Worm (Caenorhabditis elegans) whole organism, mixed stage, embryonic: ENCODE data around the gene gmn-1.
A peak's percentile ranks its signal among the peaks of the same experiment; 100 is the strongest.

Experiments
- M03D4.4 ChIP-seq: sonication (generic microtip); optimal IDR thresholded peaks from 2 replicates; lab custom pipeline; 2017; ENCODE audit warnings: mild to moderate bottlenecking, missing genetic modification characterization, missing compliant biosample characterization
- bed-3 ChIP-seq: fragments of 200-800 bp; sonication (Bioruptor generic); optimal IDR thresholded peaks from 3 replicates; lab custom pipeline; 2018; ENCODE audit warnings: mild to moderate bottlenecking, missing genetic modification characterization, moderate library complexity, missing compliant biosample characterization
- blmp-1 ChIP-seq: fragments of 150-350 bp; optimal IDR thresholded peaks from 2 replicates; lab custom pipeline; 2014; ENCODE audit warnings: missing biosample characterization, missing genetic modification characterization
- ceh-39 ChIP-seq: fragments of 150-350 bp; optimal IDR thresholded peaks from 2 replicates; lab custom pipeline; 2014; ENCODE audit warnings: missing biosample characterization, missing genetic modification characterization
- ceh-43 ChIP-seq: fragments of 200-800 bp; sonication (Bioruptor generic); optimal IDR thresholded peaks from 2 replicates; lab custom pipeline; 2018; ENCODE audit warnings: mild to moderate bottlenecking, missing genetic modification characterization, moderate library complexity, missing compliant biosample characterization
- ces-1 ChIP-seq: fragments of 150-350 bp; optimal IDR thresholded peaks from 2 replicates; lab custom pipeline; 2014; ENCODE audit warnings: missing biosample characterization, missing genetic modification reagents, missing genetic modification characterization
- drap-1 ChIP-seq: fragments of 200-800 bp; sonication (Bioruptor generic); optimal IDR thresholded peaks from 3 replicates; lab custom pipeline; 2018; ENCODE audit warnings: mild to moderate bottlenecking, missing genetic modification characterization, missing compliant biosample characterization
- elt-1 ChIP-seq: sonication (generic microtip); optimal IDR thresholded peaks from 2 replicates; lab custom pipeline; 2017; ENCODE audit warnings: missing genetic modification characterization, mild to moderate bottlenecking, missing compliant biosample characterization, antibody characterized with exemption, moderate library complexity, borderline replicate concordance; ENCODE audit not compliant: insufficient read depth
- elt-3 ChIP-seq: fragments of 150-350 bp; optimal IDR thresholded peaks from 2 replicates; lab custom pipeline; 2014; ENCODE audit warnings: missing biosample characterization, missing genetic modification characterization
- flh-1 ChIP-seq: fragments of 200-800 bp; sonication (Bioruptor generic); optimal IDR thresholded peaks from 2 replicates; lab custom pipeline; 2018; ENCODE audit warnings: mild to moderate bottlenecking, missing genetic modification characterization, moderate library complexity, missing compliant biosample characterization
- ham-2 ChIP-seq: fragments of 200-800 bp; sonication (Bioruptor generic); optimal IDR thresholded peaks from 2 replicates; lab custom pipeline; 2018; ENCODE audit warnings: mild to moderate bottlenecking, missing genetic modification characterization, missing compliant biosample characterization
- hlh-1 ChIP-seq: fragments of 150-350 bp; optimal IDR thresholded peaks from 2 replicates; lab custom pipeline; 2014; ENCODE audit warnings: missing biosample characterization, missing genetic modification reagents, missing genetic modification characterization
- lin-13 ChIP-seq: fragments of 150-350 bp; optimal IDR thresholded peaks from 2 replicates; lab custom pipeline; 2014; ENCODE audit warnings: missing biosample characterization, missing genetic modification characterization
- lin-32 ChIP-seq: fragments of 200-800 bp; sonication (Bioruptor generic); optimal IDR thresholded peaks from 2 replicates; lab custom pipeline; 2018; ENCODE audit warnings: mild to moderate bottlenecking, missing genetic modification characterization, missing compliant biosample characterization
- lsy-2 ChIP-seq: fragments of 150-350 bp; optimal IDR thresholded peaks from 2 replicates; lab custom pipeline; 2014; ENCODE audit warnings: missing biosample characterization, missing genetic modification characterization
- mab-5 ChIP-seq: fragments of 150-350 bp; optimal IDR thresholded peaks from 2 replicates; lab custom pipeline; 2014; ENCODE audit warnings: missing biosample characterization, missing genetic modification characterization
- mls-2 ChIP-seq: sonication (generic microtip); optimal IDR thresholded peaks from 2 replicates; lab custom pipeline; 2016; ENCODE audit warnings: mild to moderate bottlenecking, missing genetic modification characterization, moderate library complexity, missing compliant biosample characterization
- nhr-12 ChIP-seq: fragments of 150-350 bp; optimal IDR thresholded peaks from 2 replicates; lab custom pipeline; 2014; ENCODE audit warnings: missing biosample characterization, missing genetic modification characterization
- nhr-2 ChIP-seq: fragments of 150-350 bp; optimal IDR thresholded peaks from 2 replicates; lab custom pipeline; 2014; ENCODE audit warnings: missing biosample characterization, missing genetic modification characterization
- nhr-237 ChIP-seq: fragments of 150-350 bp; optimal IDR thresholded peaks from 2 replicates; lab custom pipeline; 2014; ENCODE audit warnings: missing biosample characterization, missing genetic modification characterization
- nhr-28 ChIP-seq: fragments of 150-350 bp; optimal IDR thresholded peaks from 2 replicates; lab custom pipeline; 2014; ENCODE audit warnings: missing biosample characterization, missing genetic modification characterization
- nhr-76 ChIP-seq: sonication (generic microtip); optimal IDR thresholded peaks from 2 replicates; lab custom pipeline; 2017; ENCODE audit warnings: missing biosample characterization, missing genetic modification characterization
- pha-4 ChIP-seq: fragments of 150-350 bp; optimal IDR thresholded peaks from 2 replicates; lab custom pipeline; 2018; ENCODE audit warnings: missing biosample characterization, missing genetic modification reagents, missing genetic modification characterization
- sem-2 ChIP-seq: fragments of 200-800 bp; sonication (Bioruptor generic); optimal IDR thresholded peaks from 2 replicates; lab custom pipeline; 2018; ENCODE audit warnings: mild to moderate bottlenecking, missing genetic modification characterization, missing compliant biosample characterization
- snpc-4 ChIP-seq: fragments of 150-350 bp; optimal IDR thresholded peaks from 2 replicates; lab custom pipeline; 2014; ENCODE audit warnings: missing biosample characterization, missing genetic modification characterization
- sptf-1 ChIP-seq: sonication (generic microtip); optimal IDR thresholded peaks from 2 replicates; lab custom pipeline; 2017; ENCODE audit warnings: mild to moderate bottlenecking, missing genetic modification characterization, moderate library complexity, missing compliant biosample characterization
- tbx-8 ChIP-seq: fragments of 200-800 bp; sonication (Bioruptor generic); optimal IDR thresholded peaks from 2 replicates; lab custom pipeline; 2018; ENCODE audit warnings: mild to moderate bottlenecking, missing genetic modification characterization, moderate library complexity, missing compliant biosample characterization
- unc-120 ChIP-seq: sonication (generic microtip); optimal IDR thresholded peaks from 2 replicates; lab custom pipeline; 2017; ENCODE audit warnings: missing genetic modification characterization, missing compliant biosample characterization; ENCODE audit not compliant: poor library complexity, severe bottlenecking
- unc-39 ChIP-seq: fragments of 150-350 bp; optimal IDR thresholded peaks from 2 replicates; lab custom pipeline; 2014; ENCODE audit warnings: missing biosample characterization, missing genetic modification characterization
- unc-62 ChIP-seq: fragments of 150-350 bp; optimal IDR thresholded peaks from 2 replicates; lab custom pipeline; 2014; ENCODE audit warnings: missing biosample characterization, missing genetic modification reagents, missing genetic modification characterization
- zip-8 ChIP-seq: fragments of 150-350 bp; optimal IDR thresholded peaks from 2 replicates; lab custom pipeline; 2014; ENCODE audit warnings: missing biosample characterization, missing genetic modification characterization

The gmn-1 gene

DNA sequence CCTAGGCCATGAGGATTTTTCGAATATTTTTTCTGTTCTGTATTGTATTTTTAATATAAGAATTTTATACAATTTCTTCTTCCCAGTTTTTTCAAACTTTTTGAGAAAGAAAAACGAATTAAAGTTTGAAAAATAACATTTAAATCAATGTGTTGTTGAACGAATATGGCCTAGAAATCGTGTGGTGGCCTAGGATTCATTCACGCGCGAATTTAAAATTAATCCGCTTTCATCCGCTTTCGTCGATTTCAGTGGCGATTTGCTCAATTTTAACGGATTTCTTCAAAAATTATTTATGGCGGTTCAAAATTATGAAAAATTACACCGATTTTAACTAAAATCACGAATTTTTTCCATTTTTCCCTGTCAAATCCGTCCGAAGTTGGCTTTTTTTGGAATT lies 22.2 kb upstream of the gmn-1 start:
- TF ChIP-seq zip-8 (tag; lab: Kevin White, UChicago) (no peak), nhr-28 (tag; lab: Kevin White, UChicago) (no peak)

DNA sequence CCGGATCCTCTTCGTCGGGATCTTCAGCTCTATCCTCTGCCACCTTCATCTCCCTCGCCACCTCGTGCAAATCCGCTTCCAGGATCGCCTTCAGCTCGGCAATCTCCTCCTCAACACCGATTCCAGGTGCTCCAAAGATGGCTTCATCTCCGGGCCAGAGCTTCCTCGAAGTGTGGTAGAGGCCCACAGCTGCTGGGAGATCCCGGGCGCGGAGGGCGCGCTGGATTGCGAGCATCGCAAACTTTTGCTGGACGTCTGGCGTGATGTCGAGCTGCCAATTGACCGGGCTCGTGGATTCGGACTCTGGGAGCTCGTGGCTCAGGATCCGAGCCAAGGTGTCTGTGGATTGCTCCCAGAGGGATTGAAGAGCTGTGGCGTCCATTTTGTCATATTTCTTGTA lies 20.4 kb upstream of the gmn-1 start:
- no peak for TF ChIP-seq bed-3 (GFP tag; lab: Kevin White, UChicago)
- no peak for TF ChIP-seq tbx-8 (GFP tag; lab: Kevin White, UChicago)

DNA sequence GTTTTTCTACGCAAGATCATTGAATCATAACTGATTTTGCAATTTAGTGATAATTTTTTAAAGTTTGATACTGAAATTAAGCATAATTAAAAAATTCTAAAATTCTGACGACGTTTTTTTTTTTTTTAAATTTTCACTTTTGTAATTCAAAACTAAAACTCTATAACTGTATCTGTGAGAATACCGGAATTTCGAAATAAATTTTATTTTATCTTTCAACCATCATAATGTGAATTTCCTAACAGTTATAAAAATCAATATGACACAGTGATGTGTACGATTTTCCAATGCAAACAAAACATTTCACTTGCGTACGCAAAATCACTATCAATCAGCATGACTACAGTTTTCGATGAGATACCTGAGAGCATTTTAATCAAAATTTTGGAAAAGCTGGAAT lies 10.8 kb upstream of the gmn-1 start, which contains the start of the genes grl-15 and fbxa-89:
Gene grl-15 (minus strand): TSS at position 101 of the 400 bp plus-strand sequence.
Gene fbxa-89 (plus strand): TSS at position 271 of the 400 bp plus-strand sequence.
- TF ChIP-seq ceh-43 (no peak), unc-120 (no peak), ceh-39 (tag; lab: Kevin White, UChicago) (no peak), flh-1 (GFP tag; lab: Kevin White, UChicago) (no peak), mls-2 (tag; lab: Kevin White, UChicago) (no peak), lin-13 (tag; lab: Kevin White, UChicago) (no peak), ham-2 (GFP tag; lab: Kevin White, UChicago) (no peak), nhr-2 (no peak), bed-3 (GFP tag; lab: Kevin White, UChicago) (no peak), lin-32 (GFP tag; lab: Kevin White, UChicago) (no peak), blmp-1 (no peak), lsy-2 (tag; lab: Kevin White, UChicago) (no peak), mab-5 (tag; lab: Kevin White, UChicago) (no peak), hlh-1 (tag; lab: Kevin White, UChicago) (no peak), sem-2 (GFP tag; lab: Kevin White, UChicago) (no peak), nhr-76 (no peak), zip-8 (tag; lab: Kevin White, UChicago) (no peak), snpc-4 (tag; lab: Kevin White, UChicago) (no peak), nhr-28 (tag; lab: Kevin White, UChicago) (no peak)

DNA sequence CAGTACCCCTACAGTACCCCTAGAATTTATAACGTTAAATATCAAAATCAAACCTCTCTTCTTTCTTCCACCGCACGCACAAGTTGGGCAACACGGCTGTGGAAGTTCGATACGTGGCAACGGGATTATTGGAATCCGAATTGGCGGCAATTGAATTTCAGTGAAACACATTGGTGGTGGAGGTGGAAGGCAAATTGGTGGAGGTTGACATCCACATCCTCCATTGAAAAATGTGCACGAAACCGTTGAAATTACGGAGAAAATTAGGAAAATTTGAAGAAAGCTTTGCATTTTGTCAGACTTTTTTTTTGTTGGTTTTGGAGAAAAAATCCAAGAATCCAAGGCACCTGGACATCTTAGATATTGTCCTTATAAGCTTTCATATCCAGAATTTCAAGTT lies 10.2 kb upstream of the gmn-1 start:
- TF ChIP-seq lsy-2 (tag; lab: Kevin White, UChicago) (no peak), drap-1 (GFP tag; lab: Kevin White, UChicago) (no peak), elt-1 (no peak), nhr-12 (tag; lab: Kevin White, UChicago) (no peak), unc-120 (no peak), unc-39 (tag; lab: Kevin White, UChicago) (no peak), nhr-2 (no peak), zip-8 (tag; lab: Kevin White, UChicago) (no peak), nhr-76 (no peak), sptf-1 (tag; lab: Kevin White, UChicago) (no peak), blmp-1 (no peak), bed-3 (GFP tag; lab: Kevin White, UChicago) (no peak), ces-1 (no peak), unc-62 (no peak), elt-3 (tag; lab: Kevin White, UChicago) (no peak), pha-4 (tag; lab: Kevin White, UChicago) (no peak), snpc-4 (tag; lab: Kevin White, UChicago) (no peak), nhr-237 (tag; lab: Kevin White, UChicago) (no peak), M03D4.4 (tag; lab: Kevin White, UChicago) (no peak)

DNA sequence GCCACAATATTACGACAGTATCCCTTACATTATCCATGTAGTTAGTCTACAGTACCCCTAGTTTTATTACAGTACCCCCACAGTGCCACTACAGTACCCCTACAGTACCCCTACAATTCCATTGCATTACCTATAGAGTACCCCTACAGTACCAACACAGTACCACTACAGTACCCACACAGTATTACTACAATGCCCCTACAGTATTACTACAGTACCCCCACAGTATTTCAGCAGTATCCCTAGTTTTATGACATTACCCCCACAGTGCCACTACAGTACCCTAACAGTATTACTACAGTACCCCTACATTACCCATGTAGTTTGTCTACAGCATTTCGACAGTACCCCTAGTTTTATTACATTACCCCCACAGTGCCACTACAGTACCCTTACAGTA lies 8.4 kb upstream of the gmn-1 start:
- TF ChIP-seq unc-39 (tag; lab: Kevin White, UChicago), result no peak
- peak; percentile 17 for TF ChIP-seq lsy-2 (tag; lab: Kevin White, UChicago)
- TF ChIP-seq lin-32 (GFP tag; lab: Kevin White, UChicago), result peak; percentile 40
- TF ChIP-seq sptf-1 (tag; lab: Kevin White, UChicago), result peak; percentile 51

DNA sequence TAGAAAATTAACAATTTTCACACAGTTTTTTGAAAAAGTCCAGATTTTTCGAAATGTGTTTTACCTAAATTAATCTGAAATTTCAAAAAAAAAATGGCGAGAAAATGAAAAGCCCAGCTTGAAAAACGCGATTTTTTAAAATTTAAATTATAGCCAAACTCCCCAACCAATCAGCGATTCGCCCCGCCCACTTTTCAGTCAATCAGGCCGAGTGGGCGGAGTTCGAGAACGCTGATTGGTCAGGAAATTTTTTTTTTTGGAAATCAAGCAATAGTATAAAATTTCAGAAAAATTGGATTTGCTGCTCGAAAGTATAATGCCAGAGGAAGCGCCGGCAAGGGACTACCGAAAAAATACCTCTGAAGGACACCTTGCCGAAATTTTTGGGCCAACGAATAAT lies 6.4 kb upstream of the gmn-1 start:
- TF ChIP-seq ces-1 (no peak), drap-1 (GFP tag; lab: Kevin White, UChicago) (no peak), elt-1 (no peak), pha-4 (tag; lab: Kevin White, UChicago) (no peak), lin-13 (tag; lab: Kevin White, UChicago) (no peak), nhr-12 (tag; lab: Kevin White, UChicago) (no peak)
